Fruit fly (Drosophila melanogaster) whole organism, adult: ENCODE measurements around the gene cno.

Experiments
- CG11617 ChIP-seq: fragments of 200-800 bp; sonication (Bioruptor generic); optimal IDR thresholded peaks from 2 replicates; lab custom pipeline; 2017; ENCODE audit warnings: mild to moderate bottlenecking, missing biosample characterization, missing genetic modification reagents, missing genetic modification characterization
- CG12768 ChIP-seq: fragments of 200-800 bp; sonication (Bioruptor generic); optimal IDR thresholded peaks from 2 replicates; lab custom pipeline; 2017; ENCODE audit warnings: missing biosample characterization, missing genetic modification characterization, mild to moderate bottlenecking, moderate library complexity, missing genetic modification reagents
- CG14711 ChIP-seq: fragments of 200-800 bp; sonication (Bioruptor generic); optimal IDR thresholded peaks from 2 replicates; lab custom pipeline; 2018; ENCODE audit warnings: missing biosample characterization, mild to moderate bottlenecking, missing genetic modification characterization, moderate library complexity
- CG1620 ChIP-seq: fragments of 200-800 bp; sonication (Bioruptor generic); optimal IDR thresholded peaks from 2 replicates; lab custom pipeline; 2016; ENCODE audit warnings: missing biosample characterization, missing genetic modification characterization
- CG33017 ChIP-seq: fragments of 200-800 bp; sonication (Bioruptor generic); optimal IDR thresholded peaks from 2 replicates; lab custom pipeline; 2018; ENCODE audit warnings: missing biosample characterization, mild to moderate bottlenecking, missing genetic modification characterization, moderate library complexity
- CG5204 ChIP-seq: fragments of 200-800 bp; sonication (Bioruptor generic); optimal IDR thresholded peaks from 2 replicates; lab custom pipeline; 2016; ENCODE audit warnings: missing biosample characterization, missing genetic modification characterization
- CG7045 ChIP-seq: fragments of 200-800 bp; sonication (Bioruptor generic); optimal IDR thresholded peaks from 2 replicates; lab custom pipeline; 2017; ENCODE audit warnings: missing biosample characterization, mild to moderate bottlenecking, missing genetic modification characterization
- CG7101 ChIP-seq: fragments of 200-800 bp; sonication (Bioruptor generic); optimal IDR thresholded peaks from 2 replicates; lab custom pipeline; 2018; ENCODE audit warnings: missing biosample characterization, mild to moderate bottlenecking, missing genetic modification characterization, moderate library complexity
- Clk ChIP-seq: fragments of 200-800 bp; sonication (Bioruptor generic); optimal IDR thresholded peaks from 2 replicates; lab custom pipeline; 2017; ENCODE audit warnings: missing biosample characterization, missing genetic modification characterization
- Crg-1 ChIP-seq: fragments of 200-800 bp; sonication (Bioruptor generic); optimal IDR thresholded peaks from 2 replicates; lab custom pipeline; 2016; ENCODE audit warnings: missing biosample characterization, missing genetic modification characterization
- Hr96 ChIP-seq: fragments of 200-800 bp; sonication (Bioruptor generic); optimal IDR thresholded peaks from 2 replicates; lab custom pipeline; 2016; ENCODE audit warnings: missing biosample characterization, missing genetic modification characterization
- Mnt ChIP-seq: fragments of 200-800 bp; sonication (Bioruptor generic); optimal IDR thresholded peaks from 2 replicates; lab custom pipeline; 2016; ENCODE audit warnings: missing biosample characterization, mild to moderate bottlenecking, missing genetic modification characterization
- bab1 ChIP-seq: fragments of 200-800 bp; sonication (Bioruptor generic); optimal IDR thresholded peaks from 3 replicates; lab custom pipeline; 2019; ENCODE audit warnings: missing biosample characterization, mild to moderate bottlenecking, missing genetic modification characterization, moderate library complexity
- cic ChIP-seq: fragments of 200-800 bp; sonication (Bioruptor generic); optimal IDR thresholded peaks from 2 replicates; lab custom pipeline; 2017; ENCODE audit warnings: missing biosample characterization, mild to moderate bottlenecking, missing genetic modification characterization, moderate library complexity
- cnc ChIP-seq, 2 experiments: fragments of >200 bp; optimal IDR thresholded peaks; 2 replicates each; lab custom pipeline; 2017
- kay ChIP-seq: fragments of 200-800 bp; sonication (Bioruptor generic); peaks from one replicate; lab custom pipeline; 2016; ENCODE audit warnings: missing biosample characterization, missing genetic modification characterization, borderline replicate concordance
- ovo ChIP-seq: fragments of 200-800 bp; sonication (Bioruptor generic); optimal IDR thresholded peaks from 2 replicates; lab custom pipeline; 2016; ENCODE audit warnings: missing biosample characterization, missing genetic modification characterization
- pad ChIP-seq: fragments of 200-800 bp; sonication (Bioruptor generic); optimal IDR thresholded peaks from 3 replicates; lab custom pipeline; 2017; ENCODE audit warnings: missing biosample characterization, missing genetic modification characterization, mild to moderate bottlenecking, moderate library complexity, missing genetic modification reagents
- tj ChIP-seq: fragments of 200-800 bp; sonication (Bioruptor generic); optimal IDR thresholded peaks from 3 replicates; lab custom pipeline; 2017; ENCODE audit warnings: missing biosample characterization, mild to moderate bottlenecking, missing genetic modification characterization, moderate library complexity
- toe ChIP-seq: fragments of 200-800 bp; sonication (Bioruptor generic); optimal IDR thresholded peaks from 2 replicates; lab custom pipeline; 2016; ENCODE audit warnings: missing biosample characterization, missing genetic modification characterization

The cno gene

dm6 chr3R:5237215-5237614 is 20.0 kb upstream of the cno start, which contains the start of gene rtp:
Gene rtp, minus strand, starts transcription at chr3R:5237315.
- no peak for TF ChIP-seq CG33017 (tag; lab: Kevin White, UChicago)
- TF ChIP-seq kay (GFP tag; lab: Kevin White, UChicago): no peak
- TF ChIP-seq CG11617 (GFP tag; lab: Kevin White, UChicago): no peak
- no peak for TF ChIP-seq Clk (GFP tag; lab: Kevin White, UChicago)
- no peak for TF ChIP-seq CG1620
- no peak for TF ChIP-seq CG14711 (tag; lab: Kevin White, UChicago)
- TF ChIP-seq CG12768 (GFP tag; lab: Kevin White, UChicago): no peak
- no peak for TF ChIP-seq Hr96 (GFP tag; lab: Kevin White, UChicago)

- peak; percentile 56 for TF ChIP-seq CG11617 (GFP tag; lab: Kevin White, UChicago)
- no peak for TF ChIP-seq cic (GFP tag; lab: Kevin White, UChicago)
- TF ChIP-seq Crg-1 (GFP tag; lab: Kevin White, UChicago): peak; percentile 17
- TF ChIP-seq CG12768 (GFP tag; lab: Kevin White, UChicago): peak; percentile 43
- TF ChIP-seq bab1 (GFP tag; lab: Kevin White, UChicago): peak; percentile 32
- peak; percentile 62 for TF ChIP-seq ovo (GFP tag; lab: Kevin White, UChicago)
- TF ChIP-seq kay (GFP tag; lab: Kevin White, UChicago): no peak
- peak; percentile 91 for TF ChIP-seq CG14711 (tag; lab: Kevin White, UChicago)
- no peak for TF ChIP-seq CG5204 (GFP tag; lab: Kevin White, UChicago)
- no peak for TF ChIP-seq Hr96 (GFP tag; lab: Kevin White, UChicago)
- no peak for TF ChIP-seq cnc (optimal IDR thresholded peaks at IDR 0.05; lab: Kevin White, UChicago)
- TF ChIP-seq CG33017 (tag; lab: Kevin White, UChicago): peak; percentile 44
- TF ChIP-seq CG1620: peak; percentile 86
- peak; percentile 59 for TF ChIP-seq Clk (GFP tag; lab: Kevin White, UChicago)
- TF ChIP-seq tj (GFP tag; lab: Kevin White, UChicago): peak; percentile 76
- peak; percentile 58 for TF ChIP-seq pad (GFP tag; lab: Kevin White, UChicago)
- peak; percentile 93 for TF ChIP-seq toe (GFP tag; lab: Kevin White, UChicago)
- TF ChIP-seq CG7045 (GFP tag; lab: Kevin White, UChicago): peak; percentile 64
- TF ChIP-seq Mnt: peak; percentile 80
- TF ChIP-seq CG7101: peak; percentile 61
Observed at dm6 chr3R:5232197-5232607, 14.9 kb upstream of the cno start, which contains the start of the genes Kat60 and Mms19. Gene Kat60, minus strand, starts transcription at chr3R:5232209. Gene Mms19, plus strand, starts transcription at chr3R:5232543.

- TF ChIP-seq CG7101 (no peak), tj (GFP tag; lab: Kevin White, UChicago) (peak; percentile 86), CG12768 (GFP tag; lab: Kevin White, UChicago) (peak; percentile 3)
Observed at dm6 chr3R:5231383-5232196, 14.3 kb upstream of the cno start.

DNA sequence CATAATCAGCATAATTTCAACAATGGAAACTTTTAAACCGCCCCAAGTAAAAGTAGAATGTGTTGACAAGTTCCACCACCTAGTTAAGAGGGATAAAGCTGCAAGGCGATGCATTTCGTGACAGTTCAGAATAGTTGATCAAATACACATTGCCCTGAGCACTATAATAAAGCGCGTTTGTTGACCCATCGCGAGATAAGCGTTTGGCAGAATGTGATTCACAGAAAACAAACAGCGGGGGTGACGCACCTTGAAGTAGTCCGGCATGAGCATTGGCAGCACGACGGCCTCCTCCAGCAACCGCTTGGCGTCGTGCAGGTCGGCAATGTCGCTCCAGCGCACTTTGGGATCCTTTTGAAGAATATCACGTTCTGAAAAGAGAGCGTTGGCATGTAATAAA is 12.2 kb upstream of the cno start:
- TF ChIP-seq CG12768 (GFP tag; lab: Kevin White, UChicago): peak; percentile 6
- peak; percentile 15 for TF ChIP-seq CG7045 (GFP tag; lab: Kevin White, UChicago)
- TF ChIP-seq ovo (GFP tag; lab: Kevin White, UChicago): no peak
- TF ChIP-seq cic (GFP tag; lab: Kevin White, UChicago): peak; percentile 54

- no peak for TF ChIP-seq tj (GFP tag; lab: Kevin White, UChicago)
- TF ChIP-seq Clk (GFP tag; lab: Kevin White, UChicago): no peak
- no peak for TF ChIP-seq toe (GFP tag; lab: Kevin White, UChicago)
- TF ChIP-seq CG5204 (GFP tag; lab: Kevin White, UChicago): no peak
- TF ChIP-seq CG7045 (GFP tag; lab: Kevin White, UChicago): no peak
- no peak for TF ChIP-seq Mnt
- no peak for TF ChIP-seq CG12768 (GFP tag; lab: Kevin White, UChicago)
- TF ChIP-seq kay (GFP tag; lab: Kevin White, UChicago): no peak
- TF ChIP-seq ovo (GFP tag; lab: Kevin White, UChicago): no peak
- TF ChIP-seq pad (GFP tag; lab: Kevin White, UChicago): no peak
- TF ChIP-seq Crg-1 (GFP tag; lab: Kevin White, UChicago): no peak
- no peak for TF ChIP-seq CG1620
- no peak for TF ChIP-seq CG33017 (tag; lab: Kevin White, UChicago)
- no peak for TF ChIP-seq bab1 (GFP tag; lab: Kevin White, UChicago)
- TF ChIP-seq Hr96 (GFP tag; lab: Kevin White, UChicago): no peak
- no peak for TF ChIP-seq cic (GFP tag; lab: Kevin White, UChicago)
- TF ChIP-seq CG11617 (GFP tag; lab: Kevin White, UChicago): no peak
Observed at dm6 chr3R:5226025-5226424, 8.8 kb upstream of the cno start, which contains the start of gene Vps37B. Gene Vps37B, plus strand, starts transcription at chr3R:5226158.

DNA sequence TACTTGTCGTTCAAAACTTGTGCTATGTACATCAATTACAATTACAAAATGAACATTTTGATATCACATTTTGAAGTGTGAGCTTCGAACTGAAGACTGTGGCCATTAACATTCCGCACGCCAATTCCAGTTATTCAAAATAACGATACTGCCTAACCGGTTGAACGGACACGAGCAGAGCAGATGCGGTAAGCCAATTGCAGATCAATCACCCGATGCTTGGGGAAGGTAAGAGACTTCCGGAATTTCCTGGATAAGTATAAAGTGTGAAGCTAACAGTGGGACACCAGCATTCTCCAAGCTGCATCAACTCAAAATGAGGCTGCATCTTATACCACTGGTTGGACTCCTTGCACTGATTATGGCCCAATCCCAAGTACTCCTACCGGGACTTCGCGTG is 6.6 kb upstream of the cno start, which contains the start of gene CG14664:
Gene CG14664 (plus strand): TSS at position 301 of the 400 bp plus-strand sequence.
- TF ChIP-seq CG12768 (GFP tag; lab: Kevin White, UChicago): no peak
- TF ChIP-seq bab1 (GFP tag; lab: Kevin White, UChicago): no peak
- no peak for TF ChIP-seq Hr96 (GFP tag; lab: Kevin White, UChicago)
- TF ChIP-seq CG7045 (GFP tag; lab: Kevin White, UChicago): no peak
- no peak for TF ChIP-seq CG1620
- TF ChIP-seq Crg-1 (GFP tag; lab: Kevin White, UChicago): no peak
- no peak for TF ChIP-seq CG5204 (GFP tag; lab: Kevin White, UChicago)
- TF ChIP-seq pad (GFP tag; lab: Kevin White, UChicago): no peak
